Fruit fly (Drosophila melanogaster) whole organism, prepupa: ENCODE data around the gene CG9147.

Experiments
- CG10631 ChIP-seq: fragments of 200-800 bp; sonication (Bioruptor generic); optimal IDR thresholded peaks from 2 replicates; lab custom pipeline; 2016; ENCODE audit warnings: missing biosample characterization, missing genetic modification characterization
- CG31627 ChIP-seq: fragments of 200-800 bp; sonication (Bioruptor generic); optimal IDR thresholded peaks from 3 replicates; lab custom pipeline; 2016; ENCODE audit warnings: missing biosample characterization, missing genetic modification characterization
- CG6808 ChIP-seq: fragments of 200-800 bp; sonication (Bioruptor generic); optimal IDR thresholded peaks from 3 replicates; lab custom pipeline; 2017; ENCODE audit warnings: missing biosample characterization, missing genetic modification characterization, mild to moderate bottlenecking, moderate library complexity, missing genetic modification reagents
- Gug ChIP-seq: fragments of 200-800 bp; sonication (Bioruptor generic); IDR thresholded peaks from 2 replicates; pipeline ENCODE4 v1.3.6; 2022; ENCODE audit warnings: missing biosample characterization, missing genetic modification characterization
- Hr38 ChIP-seq: sonication (Bioruptor generic); optimal IDR thresholded peaks from 2 replicates; lab custom pipeline; 2016; ENCODE audit warnings: missing biosample characterization, missing genetic modification characterization
- Sox14 ChIP-seq: fragments of 200-800 bp; sonication (Bioruptor generic); optimal IDR thresholded peaks from 3 replicates; lab custom pipeline; 2016; ENCODE audit warnings: missing biosample characterization, missing genetic modification characterization

DNA sequence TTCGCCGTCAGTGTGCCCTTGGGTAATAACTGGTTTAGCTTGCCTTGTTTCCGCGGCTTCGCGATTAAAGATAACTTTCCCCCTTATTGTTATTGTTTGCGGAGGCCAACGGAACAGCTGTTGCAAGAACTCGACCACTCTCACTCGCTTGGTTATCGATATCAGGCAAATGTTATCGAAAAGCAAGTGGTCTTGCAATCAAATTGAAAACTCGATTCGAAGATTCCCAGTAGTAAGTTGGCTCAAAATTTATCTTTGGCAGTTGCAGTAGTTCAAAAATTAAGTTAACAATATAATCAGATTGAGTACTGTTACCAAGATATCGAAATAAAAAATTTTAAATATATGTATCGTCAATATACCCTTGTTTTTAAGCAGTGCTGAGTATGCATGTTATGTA, at the start of gene CG9147, which contains the start of gene Fbw5:
- TF ChIP-seq CG10631 (GFP tag; lab: Kevin White, UChicago) (peak; percentile 100), Gug (GFP tag; lab: Robert Waterston, UW) (peak; percentile 99), CG31627 (peak; percentile 100), CG6808 (peak; percentile 97), Sox14 (GFP tag; lab: Kevin White, UChicago) (peak; percentile 100), Hr38 (GFP tag; lab: Kevin White, UChicago) (peak; percentile 94)
